Worm (Caenorhabditis elegans): ENCODE measurements around the gene F32E10.5.

ce11 chrIV:7619261-7619660, 41.1 kb upstream of the F32E10.5 start:
- TF ChIP-seq fos-1 (tag; optimal IDR thresholded peaks at IDR 0.05) (no peak), ztf-11 (tag; optimal IDR thresholded peaks at IDR 0.05) (no peak), aly-2 (tag; optimal IDR thresholded peaks at IDR 0.05) (no peak), ZK546.5 (tag; optimal IDR thresholded peaks at IDR 0.05) (no peak)

Measured in whole organism, L4 larva.